Worm (Caenorhabditis elegans): ENCODE results near the gene ccd-5.

The ccd-5 gene

ce11 chrX:2543353-2543752 lies 29.1 kb downstream of the ccd-5 start (continued):
- TF ChIP-seq sea-2 (GFP tag; IDR thresholded peaks at IDR 0.05): no peak
- TF ChIP-seq unc-62 (GFP tag; optimal IDR thresholded peaks at IDR 0.05): no peak
- TF ChIP-seq tbx-9 (tag; optimal IDR thresholded peaks at IDR 0.05; ENCODE audit: borderline replicate concordance): no peak
- TF ChIP-seq ama-1 (optimal IDR thresholded peaks at IDR 0.05): no peak
- no peak for TF ChIP-seq ama-1 (GFP tag; optimal IDR thresholded peaks at IDR 0.05)
- no peak for TF ChIP-seq B0261.1 (tag; optimal IDR thresholded peaks at IDR 0.05)
- TF ChIP-seq Y95B8A.8 (GFP tag; IDR thresholded peaks at IDR 0.05): 0 out of 2 replicates have a peak, but pooled peaks have one; percentile 23

- TF ChIP-seq hrde-1 (tag; optimal IDR thresholded peaks at IDR 0.05; ENCODE audit: borderline replicate concordance) (no peak), nfyb-1 (GFP tag; IDR thresholded peaks at IDR 0.05) (0 out of 2 replicates have a peak, but pooled peaks have one; percentile 46), atf-7 (tag; optimal IDR thresholded peaks at IDR 0.05) (peak; percentile 17), nhr-80 (tag; optimal IDR thresholded peaks at IDR 0.05) (peak; percentile 87), cebp-1 (GFP tag; IDR thresholded peaks at IDR 0.05) (no peak), cebp-1 (tag; optimal IDR thresholded peaks at IDR 0.05) (peak; percentile 16), B0336.3 (GFP tag; IDR thresholded peaks at IDR 0.05) (no peak)
Measured at ce11 chrX:2541003-2541521, 31.4 kb downstream of the ccd-5 start, which contains the start of gene F52H2.3. F52H2.3 (minus strand) TSS chrX:2541053.

- no peak for TF ChIP-seq him-1 (tag; optimal IDR thresholded peaks at IDR 0.05)
Measured at ce11 chrX:2538713-2539112, 33.7 kb downstream of the ccd-5 start.

- TF ChIP-seq sea-2 (GFP tag; IDR thresholded peaks at IDR 0.05) (no peak), bed-2 (GFP tag; IDR thresholded peaks at IDR 0.05) (no peak), nhr-90 (tag; optimal IDR thresholded peaks at IDR 0.05) (no peak), mxl-1 (tag; optimal IDR thresholded peaks at IDR 0.05) (no peak), aptf-3 (GFP tag; IDR thresholded peaks at IDR 0.05) (no peak), unc-62 (GFP tag; optimal IDR thresholded peaks at IDR 0.05) (no peak), ets-4 (GFP tag; optimal IDR thresholded peaks at IDR 0.05) (no peak), ceh-27 (GFP tag; optimal IDR thresholded peaks at IDR 0.05) (peak; percentile 78), hsf-1 (GFP tag; IDR thresholded peaks at IDR 0.05) (no peak), attf-5 (GFP tag; optimal IDR thresholded peaks at IDR 0.05) (no peak), lin-26 (GFP tag; IDR thresholded peaks at IDR 0.05) (no peak), mel-28 (tag; optimal IDR thresholded peaks at IDR 0.05; ENCODE audit: borderline replicate concordance) (no peak), B0035.1 (tag; optimal IDR thresholded peaks at IDR 0.05) (no peak), lsy-27 (tag; optimal IDR thresholded peaks at IDR 0.05; ENCODE audit: borderline replicate concordance, insufficient read depth) (no peak), ztf-28 (GFP tag; IDR thresholded peaks at IDR 0.05) (no peak), nfyb-1 (GFP tag; IDR thresholded peaks at IDR 0.05) (no peak), K11D2.4 (GFP tag; IDR thresholded peaks at IDR 0.05) (0 out of 2 replicates have a peak, but pooled peaks have one; percentile 46), attf-3 (GFP tag; conservative IDR thresholded peaks at IDR 0.05) (no peak), ceh-58 (GFP tag; IDR thresholded peaks at IDR 0.05) (no peak), Y53F4B.3 (GFP tag; IDR thresholded peaks at IDR 0.05) (no peak), Y53G8AR.9 (GFP tag; conservative IDR thresholded peaks at IDR 0.05) (no peak), cebp-1 (GFP tag; IDR thresholded peaks at IDR 0.05) (no peak), cebp-1 (tag; optimal IDR thresholded peaks at IDR 0.05) (peak; percentile 59), B0336.3 (GFP tag; IDR thresholded peaks at IDR 0.05) (0 out of 2 replicates have a peak, but pooled peaks have one; percentile 19), efl-1 (GFP tag; optimal IDR thresholded peaks at IDR 0.05) (no peak), chd-7 (tag; optimal IDR thresholded peaks at IDR 0.05) (peak; percentile 56), ZK185.1 (tag; optimal IDR thresholded peaks at IDR 0.05; ENCODE audit: poor library complexity, severe bottlenecking) (no peak), die-1 (tag; optimal IDR thresholded peaks at IDR 0.05) (peak; percentile 31), F57A8.1 (GFP tag; optimal IDR thresholded peaks at IDR 0.05) (no peak), B0261.1 (tag; optimal IDR thresholded peaks at IDR 0.05) (no peak), ztf-6 (GFP tag; IDR thresholded peaks at IDR 0.05) (no peak), Y95B8A.8 (GFP tag; IDR thresholded peaks at IDR 0.05) (no peak), B0019.2 (GFP tag; conservative IDR thresholded peaks at IDR 0.05) (no peak), let-607 (tag; optimal IDR thresholded peaks at IDR 0.05) (no peak), mes-4 (tag; optimal IDR thresholded peaks at IDR 0.05) (no peak)
Measured at ce11 chrX:2536246-2536772, 36.1 kb downstream of the ccd-5 start.
